Worm (Caenorhabditis elegans) whole organism, L4/young adult: ENCODE measurements around the gene igcm-3.

Source experiments
- W03F9.2 ChIP-seq: fragments of 150-350 bp; optimal IDR thresholded peaks from 2 replicates; lab custom pipeline; 2014; ENCODE audit warnings: missing biosample characterization, missing genetic modification characterization
- dao-5 ChIP-seq: sonication (generic microtip); optimal IDR thresholded peaks from 2 replicates; lab custom pipeline; 2016; ENCODE audit warnings: missing genotype, missing genetic modification characterization, moderate library complexity, missing compliant biosample characterization
- him-1 ChIP-seq: sonication (generic microtip); optimal IDR thresholded peaks from 2 replicates; lab custom pipeline; 2016; ENCODE audit warnings: missing genotype, missing genetic modification reagents, missing genetic modification characterization, missing compliant biosample characterization

Gene igcm-3

DNA sequence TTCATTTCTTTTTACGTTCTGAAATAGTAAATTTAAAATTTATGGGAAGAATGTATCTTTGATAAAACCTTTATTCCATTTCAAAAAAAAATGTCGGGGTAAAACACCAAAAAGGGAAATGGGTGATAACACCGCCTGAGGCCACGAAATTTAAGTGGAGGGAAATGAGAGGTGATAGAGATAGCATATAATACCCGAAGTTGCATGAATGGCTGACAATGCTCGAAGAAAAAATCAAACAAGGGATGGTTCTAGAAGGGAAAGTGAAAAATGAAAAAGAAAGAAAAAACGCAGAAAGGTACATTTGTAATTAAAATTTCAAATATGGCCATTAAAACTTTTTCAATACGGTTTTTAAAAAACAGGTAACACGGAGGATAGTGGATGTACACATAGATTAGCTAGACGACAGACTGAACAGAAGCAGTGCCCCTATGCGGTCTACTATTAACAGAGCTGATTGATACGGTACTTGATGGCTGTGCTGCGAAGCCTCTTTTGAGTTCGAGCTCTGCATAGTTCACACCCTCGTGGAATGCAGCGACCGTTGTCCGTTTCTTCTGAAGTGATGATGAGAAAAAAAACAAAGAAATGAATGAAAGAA lies 7.4 kb downstream of the igcm-3 start:
- no peak for TF ChIP-seq dao-5 (tag; lab: Kevin White, UChicago)

DNA sequence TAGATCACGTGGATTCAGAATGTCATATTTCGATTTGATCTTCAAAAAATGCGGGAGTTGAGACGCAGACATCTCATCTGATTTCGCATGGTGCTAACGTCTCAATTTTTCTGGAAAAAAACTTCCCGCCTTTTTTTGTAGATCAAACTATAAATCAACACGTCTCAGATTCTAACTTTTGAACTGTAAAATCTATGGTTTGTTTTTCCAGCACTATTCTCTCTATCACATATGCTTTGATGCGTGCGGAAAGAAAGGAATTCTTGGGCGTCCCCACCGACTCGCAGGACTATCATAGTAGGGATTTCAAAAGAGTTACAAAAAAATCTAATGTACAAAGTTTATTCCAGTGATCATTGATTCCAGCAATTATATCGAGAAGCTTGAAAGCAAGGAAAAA lies 8.0 kb downstream of the igcm-3 start:
- no peak for TF ChIP-seq dao-5 (tag; lab: Kevin White, UChicago)
- no peak for TF ChIP-seq him-1
- no peak for TF ChIP-seq W03F9.2 (tag; lab: Kevin White, UChicago)

DNA sequence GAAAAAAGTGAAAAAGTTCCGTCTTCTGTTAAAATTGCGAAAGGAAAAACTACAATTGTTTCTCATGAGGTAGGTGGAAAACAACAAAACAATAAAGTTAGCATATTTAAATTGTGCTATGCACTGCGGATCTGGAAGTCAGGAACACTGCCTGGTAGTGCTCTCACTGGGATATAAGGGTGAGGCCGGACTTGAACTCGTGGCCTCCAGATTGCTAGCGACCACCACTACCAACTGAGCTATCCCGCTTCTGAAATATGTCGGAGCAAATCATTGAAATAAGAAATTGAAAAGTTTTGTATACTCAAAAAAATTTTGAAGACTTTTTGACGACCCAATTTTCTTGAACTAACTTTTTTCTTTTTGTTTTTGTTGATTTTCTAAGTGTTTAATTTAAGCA lies 9.1 kb downstream of the igcm-3 start:
- TF ChIP-seq dao-5 (tag; lab: Kevin White, UChicago), result no peak
- no peak for TF ChIP-seq W03F9.2 (tag; lab: Kevin White, UChicago)
- TF ChIP-seq him-1, result no peak

DNA sequence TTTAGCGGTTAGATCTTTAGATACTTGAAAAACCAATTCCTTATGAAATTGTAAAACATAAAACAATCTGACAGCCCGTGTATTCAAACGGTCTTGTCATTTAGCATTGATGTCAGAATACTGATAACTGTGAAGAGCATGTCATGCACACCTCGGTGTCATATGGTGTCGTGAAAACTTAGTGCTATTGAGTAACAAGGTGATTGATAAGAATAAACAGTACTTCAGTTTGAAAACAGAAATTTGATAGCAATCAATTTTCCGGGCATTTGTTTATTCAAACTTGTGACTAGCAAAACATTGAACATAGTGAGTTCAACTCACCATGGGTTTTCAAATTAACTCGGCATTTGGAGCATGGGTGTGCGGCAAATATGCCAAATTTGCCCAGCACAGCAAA lies 10.4 kb downstream of the igcm-3 start:
- TF ChIP-seq dao-5 (tag; lab: Kevin White, UChicago) (no peak), him-1 (no peak), W03F9.2 (tag; lab: Kevin White, UChicago) (no peak)

DNA sequence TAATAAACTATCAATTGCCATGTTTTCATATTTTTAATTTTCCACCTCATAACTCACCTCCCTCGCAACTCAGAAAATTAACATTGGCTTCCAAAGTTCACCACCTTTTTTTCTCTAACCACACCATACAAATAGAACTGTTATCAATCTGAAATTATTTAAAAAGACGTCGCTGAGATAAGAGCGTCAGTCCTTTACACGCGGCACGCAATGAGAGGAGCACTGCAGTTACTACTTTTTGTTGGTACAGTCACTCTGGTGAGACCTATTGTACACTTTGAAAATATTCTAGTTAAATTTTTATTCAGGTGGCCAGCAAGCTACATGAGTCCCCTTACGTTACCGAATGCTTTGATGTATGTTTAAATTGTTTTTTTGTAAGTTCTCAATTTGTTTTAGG lies 10.9 kb downstream of the igcm-3 start, which contains the start of gene T02C5.1:
Gene T02C5.1 (plus strand): TSS at position 199 of the 400 bp plus-strand sequence.
- TF ChIP-seq dao-5 (tag; lab: Kevin White, UChicago) (no peak), him-1 (no peak), W03F9.2 (tag; lab: Kevin White, UChicago) (no peak)

DNA sequence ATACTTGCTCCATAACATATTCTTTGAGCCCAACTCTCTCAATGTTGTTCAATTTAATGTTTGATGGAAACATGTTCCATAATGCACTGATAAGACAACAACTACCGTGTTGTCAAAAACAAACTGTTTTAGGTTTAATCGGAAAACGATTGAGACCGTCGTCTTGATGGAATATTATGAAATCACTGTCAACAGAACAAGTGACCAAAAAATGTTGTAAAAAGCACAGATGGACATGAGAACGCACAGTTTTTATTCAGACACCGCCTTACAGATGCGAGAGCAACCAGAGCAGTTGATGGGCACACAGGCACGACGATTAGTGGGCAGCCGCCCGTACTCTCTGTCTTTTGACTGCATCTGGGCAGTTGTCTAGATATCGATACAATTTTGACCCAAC lies 12.6 kb downstream of the igcm-3 start:
- TF ChIP-seq W03F9.2 (tag; lab: Kevin White, UChicago) (no peak), dao-5 (tag; lab: Kevin White, UChicago) (no peak), him-1 (no peak)

DNA sequence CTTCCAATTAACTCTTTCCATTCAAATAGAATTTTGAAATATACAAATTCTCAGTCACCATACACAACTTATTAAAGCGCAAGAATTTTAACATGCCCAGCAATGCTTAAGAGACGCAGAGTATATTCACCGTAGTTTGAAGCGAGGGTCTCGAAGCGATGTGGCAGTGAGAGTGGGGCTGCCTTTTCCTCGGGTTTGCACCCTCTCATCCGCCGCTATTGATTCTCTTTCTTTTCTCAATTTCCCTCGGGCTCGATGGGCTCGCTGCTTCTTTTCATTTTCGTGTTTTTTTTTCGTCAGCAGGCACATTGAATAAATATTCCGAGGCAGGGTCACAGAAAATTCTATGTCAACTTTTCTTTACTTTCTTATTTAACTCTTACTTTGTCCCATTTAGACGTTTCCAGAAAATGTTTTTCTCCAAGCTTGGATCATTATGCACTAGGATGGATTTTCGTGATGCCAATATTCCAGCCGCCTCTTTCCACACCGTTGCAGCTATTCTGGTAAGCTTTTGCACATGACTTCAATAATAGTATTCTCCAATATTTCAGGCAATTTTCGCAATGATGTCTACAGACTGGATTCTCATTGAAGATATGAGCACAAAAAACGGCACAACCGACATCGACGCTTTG lies 17.0 kb downstream of the igcm-3 start, which contains the start of gene T14G11.1:
Gene T14G11.1 (plus strand): TSS at position 408 of the 638 bp plus-strand sequence.
- TF ChIP-seq him-1 (no peak), W03F9.2 (tag; lab: Kevin White, UChicago) (peak; percentile 35)

DNA sequence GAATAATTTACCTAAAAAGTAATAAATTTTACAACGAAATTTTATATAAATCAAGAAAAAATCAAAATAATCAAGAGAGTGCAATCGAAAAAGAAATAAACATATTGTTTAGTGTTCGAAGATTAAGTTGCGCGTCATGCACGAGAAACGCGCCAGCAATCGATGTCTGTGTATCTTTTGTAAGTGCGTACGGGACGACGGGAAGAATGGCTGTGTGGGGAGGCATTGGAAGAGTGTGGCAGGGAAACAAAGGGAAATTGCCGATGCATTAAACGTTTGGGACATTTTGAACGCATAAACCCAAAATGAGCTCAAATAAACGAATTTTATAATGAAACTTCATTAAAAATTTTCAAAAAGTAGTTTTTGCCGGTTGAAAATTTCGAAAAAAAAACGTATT lies 18.5 kb downstream of the igcm-3 start, which contains the start of gene immt-1:
Gene immt-1 (minus strand): TSS at position 11 of the 400 bp plus-strand sequence.
- TF ChIP-seq him-1, result no peak
- TF ChIP-seq dao-5 (tag; lab: Kevin White, UChicago), result no peak
- TF ChIP-seq W03F9.2 (tag; lab: Kevin White, UChicago), result peak; percentile 71

DNA sequence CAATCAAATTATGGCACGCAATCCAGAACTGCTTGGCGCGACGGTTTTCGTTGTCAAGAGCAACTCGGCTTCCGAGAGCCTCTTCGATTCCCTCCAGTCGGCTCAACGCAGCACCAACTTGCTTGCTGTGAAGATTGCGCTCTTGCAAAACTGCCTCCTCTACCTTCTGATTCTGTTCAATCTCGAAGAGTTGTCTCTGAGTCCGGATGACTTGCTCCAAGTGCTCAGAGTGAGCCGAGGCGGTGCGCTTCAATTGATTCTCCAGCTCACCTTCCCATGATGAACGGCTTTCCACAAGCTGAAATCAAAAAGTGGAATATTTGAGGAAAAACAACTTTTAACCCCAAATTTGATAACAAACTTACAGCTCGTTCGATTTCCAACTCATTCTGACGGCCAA lies 21.2 kb downstream of the igcm-3 start:
- TF ChIP-seq dao-5 (tag; lab: Kevin White, UChicago) (no peak), him-1 (no peak), W03F9.2 (tag; lab: Kevin White, UChicago) (no peak)

DNA sequence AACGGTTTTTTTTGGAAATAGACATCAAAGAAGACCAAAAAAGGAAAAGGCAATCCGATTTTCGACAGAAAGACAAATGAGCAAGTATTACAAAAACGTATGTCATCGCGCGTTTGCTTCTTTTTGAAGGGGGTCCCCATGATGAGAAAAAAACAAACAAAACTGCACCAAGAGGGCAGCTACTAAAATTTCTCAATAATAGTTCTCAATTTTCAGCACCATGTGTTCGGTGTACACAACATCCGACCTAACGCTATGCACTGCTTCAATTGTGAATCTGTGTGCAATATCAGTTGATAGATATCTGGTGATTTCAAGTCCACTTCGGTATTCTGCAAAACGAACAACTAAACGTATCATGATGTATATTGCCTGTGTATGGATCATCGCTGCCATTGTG lies 31.1 kb downstream of the igcm-3 start:
- no peak for TF ChIP-seq dao-5 (tag; lab: Kevin White, UChicago)
- no peak for TF ChIP-seq W03F9.2 (tag; lab: Kevin White, UChicago)
- TF ChIP-seq him-1, result no peak

DNA sequence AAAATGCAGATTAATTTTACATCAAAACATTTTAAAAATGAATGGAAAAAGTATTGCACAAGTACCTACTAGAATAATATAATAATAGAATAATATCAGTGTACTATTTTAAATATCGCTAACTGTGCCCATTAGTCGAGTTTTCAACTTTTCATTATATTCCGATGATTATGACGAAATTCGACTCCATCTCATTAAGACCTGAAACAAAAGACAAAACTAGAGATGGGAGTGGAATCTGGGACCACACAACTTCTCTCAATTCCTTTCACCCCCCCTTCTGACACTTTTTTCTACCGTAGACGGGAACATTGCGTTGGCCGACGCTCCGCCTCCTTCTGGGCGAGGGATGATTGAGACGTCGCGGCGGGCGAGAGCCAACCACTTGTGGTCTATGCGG lies 32.4 kb downstream of the igcm-3 start, which contains the start of gene ser-7:
Gene ser-7 (plus strand): TSS at position 301 of the 400 bp plus-strand sequence.
- TF ChIP-seq W03F9.2 (tag; lab: Kevin White, UChicago) (no peak), him-1 (no peak), dao-5 (tag; lab: Kevin White, UChicago) (no peak)

DNA sequence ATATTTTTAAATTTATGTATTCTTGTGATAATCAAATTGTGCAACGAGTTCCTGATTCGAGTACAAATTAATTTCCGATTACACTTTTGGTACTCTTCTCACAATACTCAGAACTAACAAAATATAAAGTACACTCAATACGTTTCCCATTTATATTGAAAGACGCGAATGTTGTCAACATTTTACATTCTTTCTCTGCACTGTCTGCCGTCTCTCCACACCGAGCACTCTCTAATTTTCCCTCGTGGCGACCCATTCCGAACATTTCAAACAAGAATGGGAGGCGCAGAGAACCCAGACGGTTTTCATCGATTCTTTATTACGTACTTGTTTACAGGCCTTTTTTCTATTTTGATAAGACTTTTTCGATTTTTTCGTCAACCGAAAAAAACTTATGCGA lies 37.9 kb downstream of the igcm-3 start, which contains the start of gene C09B7.2:
Gene C09B7.2 (plus strand): TSS at position 349 of the 400 bp plus-strand sequence.
- no peak for TF ChIP-seq W03F9.2 (tag; lab: Kevin White, UChicago)
- TF ChIP-seq dao-5 (tag; lab: Kevin White, UChicago), result no peak
- TF ChIP-seq him-1, result no peak

DNA sequence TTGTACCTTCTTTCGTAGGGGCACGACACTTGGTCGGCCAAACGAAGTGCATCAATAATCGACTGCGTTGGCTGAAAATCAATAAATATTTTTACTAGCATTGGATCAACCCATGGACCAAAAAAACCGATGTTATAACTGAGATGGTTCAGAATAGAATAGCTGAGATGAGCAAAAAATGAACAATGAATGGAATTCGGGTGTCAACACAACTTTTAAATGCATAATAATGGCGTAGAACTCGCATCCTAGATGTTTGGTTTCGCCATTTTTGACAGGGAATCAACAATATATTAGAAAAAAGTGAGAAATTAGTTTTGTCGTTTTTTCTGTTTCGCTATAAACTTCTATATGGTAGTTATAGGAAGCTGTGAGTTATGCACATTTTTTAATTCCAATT lies 41.4 kb downstream of the igcm-3 start, which contains the start of gene F54G2.1:
Gene F54G2.1 (minus strand): TSS at position 101 of the 400 bp plus-strand sequence.
- TF ChIP-seq W03F9.2 (tag; lab: Kevin White, UChicago) (no peak), dao-5 (tag; lab: Kevin White, UChicago) (no peak), him-1 (no peak)

DNA sequence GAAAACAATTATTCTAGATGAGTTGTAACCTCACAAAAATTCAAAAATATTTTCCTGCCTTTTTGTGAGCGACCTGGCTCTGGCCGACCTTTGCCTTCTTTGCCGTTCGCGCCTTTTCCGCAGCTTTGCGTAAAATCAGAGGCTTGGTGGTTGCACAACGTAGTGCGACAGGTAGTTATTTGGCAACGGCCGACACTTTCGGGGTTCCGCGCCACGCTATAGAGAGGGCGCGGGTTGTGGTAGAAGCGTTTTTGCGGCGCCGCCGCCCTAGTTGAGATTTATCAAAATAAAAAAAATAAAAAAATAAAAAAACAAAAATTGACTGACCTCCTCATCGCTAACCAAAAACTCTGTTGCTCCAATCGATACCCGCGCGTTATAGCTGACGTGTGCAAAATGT lies 41.9 kb downstream of the igcm-3 start:
- TF ChIP-seq W03F9.2 (tag; lab: Kevin White, UChicago) (no peak), him-1 (no peak)
